Fruit fly (Drosophila melanogaster) whole organism, prepupa: ENCODE measurements around the gene CG12540.

ENCODE experiments used
- CG11294 ChIP-seq: fragments of 200-800 bp; sonication (Bioruptor generic); IDR thresholded peaks from 2 replicates; pipeline ENCODE4 v1.3.6; 2022; ENCODE audit warnings: missing biosample characterization, missing genetic modification characterization
- CG32006 ChIP-seq: fragments of 200-800 bp; sonication (Bioruptor generic); optimal IDR thresholded peaks from 3 replicates; lab custom pipeline; 2017; ENCODE audit warnings: missing biosample characterization, mild to moderate bottlenecking, missing genetic modification characterization
- CG6163 ChIP-seq: fragments of 200-800 bp; sonication (Bioruptor generic); IDR thresholded peaks from 3 replicates; pipeline ENCODE4 v1.3.6; 2022; ENCODE audit warnings: missing biosample characterization, missing genetic modification characterization
- CG6808 ChIP-seq: fragments of 200-800 bp; sonication (Bioruptor generic); optimal IDR thresholded peaks from 3 replicates; lab custom pipeline; 2017; ENCODE audit warnings: missing biosample characterization, missing genetic modification characterization, mild to moderate bottlenecking, moderate library complexity, missing genetic modification reagents
- CG6854 ChIP-seq: fragments of 200-800 bp; sonication (Bioruptor generic); optimal IDR thresholded peaks from 2 replicates; lab custom pipeline; 2017; ENCODE audit warnings: missing biosample characterization, mild to moderate bottlenecking, missing genetic modification characterization
- Gug ChIP-seq: fragments of 200-800 bp; sonication (Bioruptor generic); IDR thresholded peaks from 2 replicates; pipeline ENCODE4 v1.3.6; 2022; ENCODE audit warnings: missing biosample characterization, missing genetic modification characterization
- Hr39 ChIP-seq: fragments of 200-800 bp; sonication (Bioruptor generic); optimal IDR thresholded peaks from 2 replicates; lab custom pipeline; 2016; ENCODE audit warnings: missing biosample characterization, missing genetic modification characterization
- Lpt ChIP-seq: fragments of 200-800 bp; sonication (Bioruptor generic); optimal IDR thresholded peaks from 3 replicates; lab custom pipeline; 2016; ENCODE audit warnings: missing biosample characterization, missing genetic modification characterization
- cyc ChIP-seq: fragments of 200-800 bp; sonication (Bioruptor generic); optimal IDR thresholded peaks from 3 replicates; lab custom pipeline; 2016; ENCODE audit warnings: missing biosample characterization, missing genetic modification characterization
- esn ChIP-seq: fragments of 200-800 bp; sonication (Bioruptor generic); optimal IDR thresholded peaks from 2 replicates; lab custom pipeline; 2016; ENCODE audit warnings: missing biosample characterization, mild to moderate bottlenecking, missing genetic modification characterization, moderate library complexity
- fkh ChIP-seq: fragments of 200-800 bp; sonication (Bioruptor generic); optimal IDR thresholded peaks from 3 replicates; lab custom pipeline; 2017; ENCODE audit warnings: missing biosample characterization, mild to moderate bottlenecking, missing genetic modification characterization, moderate library complexity
- vri ChIP-seq: fragments of 200-800 bp; sonication (Bioruptor generic); optimal IDR thresholded peaks from 3 replicates; lab custom pipeline; 2016; ENCODE audit warnings: missing biosample characterization, mild to moderate bottlenecking, missing genetic modification characterization

DNA sequence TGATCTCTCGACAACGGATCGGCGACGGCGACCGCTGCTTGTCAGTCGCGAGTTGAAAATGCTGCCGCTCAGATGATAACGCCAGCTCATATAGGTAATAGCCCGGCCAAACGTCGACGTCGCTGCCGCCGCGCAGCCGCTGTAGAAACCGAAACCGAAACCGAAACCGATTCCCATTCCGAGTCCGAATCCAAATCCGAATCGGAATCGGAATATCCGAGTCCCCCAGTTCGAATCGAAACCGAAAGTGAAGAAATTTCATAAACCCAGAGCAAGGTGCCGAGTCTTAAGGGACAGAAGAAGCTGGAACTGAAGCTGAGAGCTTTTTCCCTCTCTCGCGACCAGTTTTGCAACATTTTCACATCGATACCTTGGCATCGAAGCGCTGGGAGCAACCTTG is 15.9 kb upstream of the CG12540 start, which contains the start of gene CG9411:
- TF ChIP-seq Lpt (GFP tag; lab: Kevin White, UChicago): no peak
- TF ChIP-seq Hr39 (GFP tag; lab: Kevin White, UChicago): no peak
- no peak for TF ChIP-seq CG6808 (GFP tag; lab: Kevin White, UChicago)
- TF ChIP-seq CG6163 (GFP tag; lab: Robert Waterston, UW): no peak
- TF ChIP-seq CG32006 (GFP tag; lab: Kevin White, UChicago): no peak
- no peak for TF ChIP-seq fkh (GFP tag; lab: Kevin White, UChicago)
- TF ChIP-seq vri: no peak
- TF ChIP-seq CG11294 (GFP tag; lab: Robert Waterston, UW): no peak
- TF ChIP-seq Gug (GFP tag; lab: Robert Waterston, UW): no peak
- no peak for TF ChIP-seq cyc (GFP tag; lab: Kevin White, UChicago)
- no peak for TF ChIP-seq CG6854 (GFP tag; lab: Kevin White, UChicago)
- TF ChIP-seq esn (GFP tag; lab: Kevin White, UChicago): no peak
